Fruit fly (Drosophila melanogaster) whole organism, embryonic: ENCODE measurements around the gene Patr-1.

Experiments
- B-H1 ChIP-seq: fragments of 200-800 bp; sonication (Bioruptor generic); IDR thresholded peaks from 3 replicates; pipeline ENCODE4 v1.3.6; 2022; ENCODE audit warnings: missing biosample characterization, missing genetic modification characterization
- Bdp1 ChIP-seq: fragments of 200-800 bp; sonication (Bioruptor generic); optimal IDR thresholded peaks from 3 replicates; lab custom pipeline; 2016; ENCODE audit warnings: missing biosample characterization, missing genetic modification characterization
- Blimp-1 ChIP-seq: fragments of 200-800 bp; sonication (Bioruptor generic); optimal IDR thresholded peaks from 3 replicates; lab custom pipeline; 2018; ENCODE audit warnings: missing biosample characterization, missing genetic modification characterization, mild to moderate bottlenecking, moderate library complexity, missing genetic modification reagents
- BtbVII ChIP-seq: fragments of 200-800 bp; sonication (Bioruptor generic); optimal IDR thresholded peaks from 3 replicates; lab custom pipeline; 2017; ENCODE audit warnings: missing biosample characterization, mild to moderate bottlenecking, missing genetic modification characterization
- CG10209 ChIP-seq: fragments of 200-800 bp; sonication (Bioruptor generic); optimal IDR thresholded peaks from 3 replicates; lab custom pipeline; 2017; ENCODE audit warnings: missing biosample characterization, mild to moderate bottlenecking, missing genetic modification characterization, missing genetic modification reagents
- CG10431 ChIP-seq: fragments of 200-800 bp; sonication (Bioruptor generic); optimal IDR thresholded peaks from 3 replicates; lab custom pipeline; 2018; ENCODE audit warnings: missing biosample characterization, mild to moderate bottlenecking, missing genetic modification characterization
- CG1529 ChIP-seq: fragments of 200-800 bp; sonication (Bioruptor generic); optimal IDR thresholded peaks from 3 replicates; lab custom pipeline; 2018; ENCODE audit warnings: missing biosample characterization, missing genetic modification characterization
- CG16815 ChIP-seq: fragments of 200-800 bp; sonication (Bioruptor generic); optimal IDR thresholded peaks from 3 replicates; lab custom pipeline; 2017; ENCODE audit warnings: missing biosample characterization, mild to moderate bottlenecking, missing genetic modification characterization
- CG16863 ChIP-seq: fragments of 200-800 bp; sonication (Bioruptor generic); optimal IDR thresholded peaks from 3 replicates; lab custom pipeline; 2016; ENCODE audit warnings: missing biosample characterization, missing genetic modification characterization
- CG17186 ChIP-seq: fragments of 200-800 bp; sonication (Bioruptor generic); optimal IDR thresholded peaks from 3 replicates; lab custom pipeline; 2017; ENCODE audit warnings: missing biosample characterization, missing genetic modification reagents, missing genetic modification characterization
- CG2875 ChIP-seq: fragments of 200-800 bp; sonication (Bioruptor generic); optimal IDR thresholded peaks from 2 replicates; lab custom pipeline; 2017; ENCODE audit warnings: missing biosample characterization, mild to moderate bottlenecking, missing genetic modification characterization, missing genetic modification reagents
- CG33557 ChIP-seq: fragments of 200-800 bp; sonication (Bioruptor generic); optimal IDR thresholded peaks from 2 replicates; lab custom pipeline; 2019; ENCODE audit warnings: missing biosample characterization, mild to moderate bottlenecking, missing genetic modification characterization, moderate library complexity
- CG6272 ChIP-seq: fragments of 200-800 bp; sonication (Bioruptor generic); IDR thresholded peaks from 2 replicates; pipeline ENCODE4 v1.3.6; 2022; ENCODE audit warnings: missing biosample characterization, missing genetic modification characterization
- CG7928 ChIP-seq: fragments of 200-800 bp; sonication (Bioruptor generic); optimal IDR thresholded peaks from 2 replicates; lab custom pipeline; 2017; ENCODE audit warnings: missing biosample characterization, mild to moderate bottlenecking, missing genetic modification characterization
- CG8765 ChIP-seq: fragments of 200-800 bp; sonication (Bioruptor generic); IDR thresholded peaks from 2 replicates; pipeline ENCODE4 v1.3.6; 2022; ENCODE audit warnings: missing biosample characterization, missing genetic modification characterization
- CG9609 ChIP-seq: fragments of 200-800 bp; sonication (Bioruptor generic); optimal IDR thresholded peaks from 3 replicates; lab custom pipeline; 2016; ENCODE audit warnings: missing biosample characterization, missing genetic modification characterization
- CHES-1-like ChIP-seq: fragments of 200-800 bp; sonication (Bioruptor generic); optimal IDR thresholded peaks from 2 replicates; lab custom pipeline; 2016; ENCODE audit warnings: missing biosample characterization, missing genetic modification characterization
- Chrac-16 ChIP-seq: fragments of 200-800 bp; sonication (Bioruptor generic); optimal IDR thresholded peaks from 3 replicates; lab custom pipeline; 2016; ENCODE audit warnings: missing biosample characterization, missing genetic modification characterization
- Dll ChIP-seq: fragments of 200-800 bp; sonication (Bioruptor generic); IDR thresholded peaks from 4 replicates; pipeline ENCODE4 v1.3.6; 2022; ENCODE audit warnings: missing biosample characterization, missing genetic modification characterization; ENCODE audit not compliant: partially characterized antibody
- Gsc ChIP-seq: fragments of 200-800 bp; sonication (Bioruptor generic); IDR thresholded peaks from 2 replicates; pipeline ENCODE4 v1.3.6; 2022; ENCODE audit warnings: missing biosample characterization, missing genetic modification characterization
- Hand ChIP-seq: fragments of 200-800 bp; sonication (Bioruptor generic); optimal IDR thresholded peaks from 2 replicates; lab custom pipeline; 2017; ENCODE audit warnings: mild to moderate bottlenecking, missing biosample characterization, missing genetic modification reagents, missing genetic modification characterization
- Hmx ChIP-seq: fragments of 200-800 bp; sonication (Bioruptor generic); optimal IDR thresholded peaks from 2 replicates; lab custom pipeline; 2016; ENCODE audit warnings: missing biosample characterization, missing genetic modification characterization
- Hsf ChIP-seq: fragments of 200-800 bp; sonication (Bioruptor generic); optimal IDR thresholded peaks from 3 replicates; lab custom pipeline; 2016; ENCODE audit warnings: missing biosample characterization, missing genetic modification characterization
- Lhr ChIP-seq: fragments of 200-800 bp; sonication (Bioruptor generic); optimal IDR thresholded peaks from 3 replicates; lab custom pipeline; 2017; ENCODE audit warnings: mild to moderate bottlenecking, missing biosample characterization, missing genetic modification reagents, missing genetic modification characterization
- Max ChIP-seq: fragments of 200-800 bp; sonication (Bioruptor generic); optimal IDR thresholded peaks from 2 replicates; lab custom pipeline; 2016; ENCODE audit warnings: missing biosample characterization, mild to moderate bottlenecking, missing genetic modification characterization
- Oaz ChIP-seq: fragments of 200-800 bp; sonication (Bioruptor generic); IDR thresholded peaks from 2 replicates; pipeline ENCODE4 v1.3.6; 2022; ENCODE audit warnings: missing biosample characterization, missing genetic modification characterization
- Sin3A ChIP-seq: fragments of >200 bp; optimal IDR thresholded peaks from 2 replicates; lab custom pipeline; 2018
- Sox100B ChIP-seq: fragments of 200-800 bp; sonication (Bioruptor generic); optimal IDR thresholded peaks from 3 replicates; lab custom pipeline; 2018; ENCODE audit warnings: missing biosample characterization, mild to moderate bottlenecking, missing genetic modification characterization
- Spps ChIP-seq: fragments of 200-800 bp; sonication (Bioruptor generic); optimal IDR thresholded peaks from 2 replicates; lab custom pipeline; 2018; ENCODE audit warnings: missing biosample characterization, mild to moderate bottlenecking, missing genetic modification characterization
- TFAM ChIP-seq: fragments of 200-800 bp; sonication (Bioruptor generic); optimal IDR thresholded peaks from 2 replicates; lab custom pipeline; 2017; ENCODE audit warnings: missing biosample characterization, missing genetic modification characterization, inconsistent platforms
- Vsx1 ChIP-seq: fragments of 200-800 bp; sonication (Bioruptor generic); optimal IDR thresholded peaks from 2 replicates; lab custom pipeline; 2017; ENCODE audit warnings: missing biosample characterization, mild to moderate bottlenecking, missing genetic modification characterization, missing genetic modification reagents
- abd-A ChIP-seq: fragments of 200-800 bp; sonication (Bioruptor generic); optimal IDR thresholded peaks from 3 replicates; lab custom pipeline; 2019; ENCODE audit warnings: missing biosample characterization, mild to moderate bottlenecking, missing genetic modification characterization, moderate library complexity
- bcd ChIP-seq: fragments of 200-800 bp; sonication (Bioruptor generic); optimal IDR thresholded peaks from 2 replicates; lab custom pipeline; 2017; ENCODE audit warnings: missing biosample characterization, mild to moderate bottlenecking, missing genetic modification characterization
- btn ChIP-seq: fragments of 200-800 bp; sonication (Bioruptor generic); optimal IDR thresholded peaks from 2 replicates; lab custom pipeline; 2016; ENCODE audit warnings: missing biosample characterization, missing genetic modification characterization
- danr ChIP-seq: fragments of 200-800 bp; sonication (Bioruptor generic); IDR thresholded peaks from 2 replicates; pipeline ENCODE4 v1.3.6; 2022; ENCODE audit warnings: missing biosample characterization, missing genetic modification characterization
- dpn ChIP-seq, 2 experiments: fragments of 200-800 bp; sonication (Bioruptor generic); optimal IDR thresholded peaks; 3 replicates each; lab custom pipeline; 2016; ENCODE audit warnings: missing biosample characterization in 2 of 2, missing genetic modification characterization in 2 of 2
- ems ChIP-seq: fragments of 200-800 bp; sonication (Bioruptor generic); optimal IDR thresholded peaks from 3 replicates; lab custom pipeline; 2016; ENCODE audit warnings: missing biosample characterization, missing genetic modification characterization
- esg ChIP-seq: fragments of 200-800 bp; sonication (Bioruptor generic); conservative IDR thresholded peaks from 2 replicates; pipeline ENCODE4 v1.3.6; 2022; ENCODE audit warnings: missing biosample characterization, missing genetic modification characterization
- hb ChIP-seq: fragments of 200-800 bp; sonication (Bioruptor generic); IDR thresholded peaks from 3 replicates; pipeline ENCODE4 v1.3.6; 2022; ENCODE audit warnings: missing biosample characterization, missing genetic modification characterization; ENCODE audit not compliant: partially characterized antibody
- hkb ChIP-seq, 2 experiments: fragments of 200-800 bp in 1 of 2; fragments of >200 bp in 1 of 2; sonication (Bioruptor generic) in 1 of 2; IDR thresholded peaks in 1 of 2; optimal IDR thresholded peaks in 1 of 2; 2 replicates each; pipeline versions ENCODE4 v1.3.6 to Lab custom; 2017 to 2022; ENCODE audit warnings: missing biosample characterization in 1 of 2, missing genetic modification characterization in 1 of 2
- kah ChIP-seq: fragments of 200-800 bp; sonication (Bioruptor generic); optimal IDR thresholded peaks from 2 replicates; lab custom pipeline; 2018; ENCODE audit warnings: missing biosample characterization, mild to moderate bottlenecking, missing genetic modification characterization
- lmd ChIP-seq: fragments of 200-800 bp; sonication (Bioruptor generic); IDR thresholded peaks from 2 replicates; pipeline ENCODE4 v1.3.6; 2022; ENCODE audit warnings: missing biosample characterization, missing genetic modification characterization
- odd ChIP-seq: fragments of 200-800 bp; sonication (Bioruptor generic); optimal IDR thresholded peaks from 2 replicates; lab custom pipeline; 2017; ENCODE audit warnings: missing biosample characterization, mild to moderate bottlenecking, missing genetic modification characterization
- ranshi ChIP-seq: fragments of 200-800 bp; sonication (Bioruptor generic); IDR thresholded peaks from 2 replicates; pipeline ENCODE4 v1.3.6; 2022; ENCODE audit warnings: missing biosample characterization, missing genetic modification characterization
- sr ChIP-seq: fragments of 200-800 bp; sonication (Bioruptor generic); IDR thresholded peaks from 3 replicates; pipeline ENCODE4 v1.3.6; 2022; ENCODE audit warnings: missing biosample characterization, missing genetic modification characterization
- tin ChIP-seq: fragments of 200-800 bp; sonication (Bioruptor generic); optimal IDR thresholded peaks from 3 replicates; lab custom pipeline; 2016; ENCODE audit warnings: missing biosample characterization, missing genetic modification characterization
- unpg ChIP-seq: fragments of 200-800 bp; sonication (Bioruptor generic); optimal IDR thresholded peaks from 3 replicates; lab custom pipeline; 2018; ENCODE audit warnings: missing biosample characterization, mild to moderate bottlenecking, missing genetic modification characterization, moderate library complexity
- wek ChIP-seq: fragments of 200-800 bp; sonication (Bioruptor generic); optimal IDR thresholded peaks from 3 replicates; lab custom pipeline; 2018; ENCODE audit warnings: missing biosample characterization, mild to moderate bottlenecking, missing genetic modification characterization, moderate library complexity

The Patr-1 gene

dm6 chr3R:17065018-17065784, 21.8 kb downstream of the Patr-1 start (continued):
- TF ChIP-seq Hsf (GFP tag; lab: Kevin White, UChicago) (peak; percentile 95), hb (GFP tag; lab: Robert Waterston, UW) (no peak), CG2875 (GFP tag; lab: Kevin White, UChicago) (peak; percentile 85), CG9609 (GFP tag; lab: Kevin White, UChicago) (peak; percentile 79), Blimp-1 (GFP tag; lab: Kevin White, UChicago) (peak; percentile 91), TFAM (GFP tag; lab: Kevin White, UChicago) (peak; percentile 52), CG16863 (GFP tag; lab: Kevin White, UChicago) (peak; percentile 91), tin (GFP tag; lab: Kevin White, UChicago) (peak; percentile 86), CG1529 (GFP tag; lab: Kevin White, UChicago) (peak; percentile 87), wek (peak; percentile 77), CG10431 (peak; percentile 83), kah (GFP tag; lab: Kevin White, UChicago) (peak; percentile 82), unpg (GFP tag; lab: Kevin White, UChicago) (peak; percentile 97), B-H1 (GFP tag; lab: Robert Waterston, UW) (peak; percentile 85), CG33557 (GFP tag; lab: Kevin White, UChicago) (peak; percentile 75), bcd (GFP tag; lab: Kevin White, UChicago) (peak; percentile 93), CG16815 (GFP tag; lab: Kevin White, UChicago) (peak; percentile 86), BtbVII (GFP tag; lab: Kevin White, UChicago) (peak; percentile 91), esg (GFP tag; lab: Robert Waterston, UW) (peak; percentile 89), CG10209 (GFP tag; lab: Kevin White, UChicago) (peak; percentile 93), Max (GFP tag; lab: Kevin White, UChicago) (peak; percentile 89), CG8765 (GFP tag; lab: Robert Waterston, UW) (peak; percentile 55; the same call in 1 of the 2 replicates), Hand (peak; percentile 93), btn (GFP tag; lab: Kevin White, UChicago) (peak; percentile 60), Gsc (GFP tag; lab: Robert Waterston, UW) (no peak), lmd (GFP tag; lab: Robert Waterston, UW) (peak; percentile 93; the same call in 1 of the 2 replicates), ems (GFP tag; lab: Kevin White, UChicago) (peak; percentile 89), Bdp1 (peak; percentile 79), CHES-1-like (GFP tag; lab: Kevin White, UChicago) (peak; percentile 90), abd-A (tag; lab: Kevin White, UChicago) (peak; percentile 96), odd (GFP tag; lab: Kevin White, UChicago) (peak; percentile 87), Dll (GFP tag; lab: Robert Waterston, UW) (0 out of 4 replicates have a peak, but pooled peaks have one; percentile 43), Hmx (GFP tag; lab: Kevin White, UChicago) (peak; percentile 91), ranshi (GFP tag; lab: Robert Waterston, UW) (peak; percentile 71), Vsx1 (GFP tag; lab: Kevin White, UChicago) (peak; percentile 85), dpn (GFP tag; optimal IDR thresholded peaks at IDR 0.05; lab: Kevin White, UChicago) (peak; percentile 91 to 94), CG7928 (GFP tag; lab: Kevin White, UChicago) (peak; percentile 65), Spps (peak; percentile 77), sr (GFP tag; lab: Robert Waterston, UW) (peak; percentile 45; the same call in 2 of the 3 replicates), Sox100B (GFP tag; lab: Kevin White, UChicago) (peak; percentile 93), Lhr (GFP tag; lab: Kevin White, UChicago) (peak; percentile 65), CG17186 (peak; percentile 25), danr (GFP tag; lab: Robert Waterston, UW) (peak; percentile 82), Chrac-16 (GFP tag; lab: Kevin White, UChicago) (peak; percentile 92), hkb (optimal IDR thresholded peaks at IDR 0.05; lab: Kevin White, UChicago) (no peak), hkb (GFP tag; IDR thresholded peaks at IDR 0.05; lab: Robert Waterston, UW) (peak; percentile 91), CG6272 (GFP tag; lab: Robert Waterston, UW) (peak; percentile 78), Sin3A (lab: Kevin White, UChicago) (no peak), Oaz (GFP tag; lab: Robert Waterston, UW) (peak; percentile 71)
